Fruit fly (Drosophila melanogaster) whole organism, embryonic: ENCODE measurements around the gene Ir87a.

Experiments used
- ATbp ChIP-seq: fragments of 200-800 bp; sonication (Bioruptor generic); optimal IDR thresholded peaks from 2 replicates; lab custom pipeline; 2017; ENCODE audit warnings: missing biosample characterization, mild to moderate bottlenecking, missing genetic modification characterization, missing genetic modification reagents
- Atf-2 ChIP-seq: fragments of 200-800 bp; sonication (Bioruptor generic); optimal IDR thresholded peaks from 2 replicates; lab custom pipeline; 2016; ENCODE audit warnings: missing biosample characterization, missing genetic modification characterization
- CG10267 ChIP-seq: fragments of 200-800 bp; sonication (Bioruptor generic); optimal IDR thresholded peaks from 2 replicates; lab custom pipeline; 2018; ENCODE audit warnings: missing biosample characterization, mild to moderate bottlenecking, missing genetic modification characterization, moderate library complexity
- CG13123 ChIP-seq: fragments of 200-800 bp; sonication (Bioruptor generic); optimal IDR thresholded peaks from 2 replicates; lab custom pipeline; 2016; ENCODE audit warnings: missing biosample characterization, missing genetic modification characterization
- CG14441 ChIP-seq: fragments of 200-800 bp; sonication (Bioruptor generic); IDR thresholded peaks from 2 replicates; pipeline ENCODE4 v1.3.6; 2022; ENCODE audit warnings: missing biosample characterization, missing genetic modification characterization
- CG14710 ChIP-seq: fragments of 200-800 bp; sonication (Bioruptor generic); optimal IDR thresholded peaks from 3 replicates; lab custom pipeline; 2019; ENCODE audit warnings: missing biosample characterization, mild to moderate bottlenecking, missing genetic modification characterization, moderate library complexity
- CG14860 ChIP-seq: fragments of 200-800 bp; sonication (Bioruptor generic); IDR thresholded peaks from 3 replicates; pipeline ENCODE4 v1.3.6; 2022; ENCODE audit warnings: missing biosample characterization, missing genetic modification characterization; ENCODE audit not compliant: partially characterized antibody
- CG15514 ChIP-seq: fragments of 200-800 bp; sonication (Bioruptor generic); optimal IDR thresholded peaks from 3 replicates; lab custom pipeline; 2017; ENCODE audit warnings: missing biosample characterization, missing genetic modification characterization, mild to moderate bottlenecking, moderate library complexity, missing genetic modification reagents
- CG1792 ChIP-seq: fragments of 200-800 bp; sonication (Bioruptor generic); optimal IDR thresholded peaks from 2 replicates; lab custom pipeline; 2016; ENCODE audit warnings: missing biosample characterization, missing genetic modification characterization
- CG1832 ChIP-seq: fragments of 200-800 bp; sonication (Bioruptor generic); optimal IDR thresholded peaks from 2 replicates; lab custom pipeline; 2017; ENCODE audit warnings: missing biosample characterization, mild to moderate bottlenecking, missing genetic modification characterization, inconsistent platforms
- CG31224 ChIP-seq: fragments of 200-800 bp; sonication (Bioruptor generic); IDR thresholded peaks from 2 replicates; pipeline ENCODE4 v1.3.6; 2022; ENCODE audit warnings: missing biosample characterization, missing genetic modification characterization
- CG31441 ChIP-seq: fragments of 200-800 bp; sonication (Bioruptor generic); IDR thresholded peaks from 2 replicates; pipeline ENCODE4 v1.3.6; 2022; ENCODE audit warnings: missing biosample characterization, missing genetic modification characterization
- CG4404 ChIP-seq: fragments of 200-800 bp; sonication (Bioruptor generic); IDR thresholded peaks from 2 replicates; pipeline ENCODE4 v1.3.6; 2022; ENCODE audit warnings: missing biosample characterization, missing genetic modification characterization
- CG6272 ChIP-seq: fragments of 200-800 bp; sonication (Bioruptor generic); IDR thresholded peaks from 2 replicates; pipeline ENCODE4 v1.3.6; 2022; ENCODE audit warnings: missing biosample characterization, missing genetic modification characterization
- CG6854 ChIP-seq: fragments of 200-800 bp; sonication (Bioruptor generic); optimal IDR thresholded peaks from 3 replicates; lab custom pipeline; 2017; ENCODE audit warnings: missing biosample characterization, mild to moderate bottlenecking, missing genetic modification characterization
- CG7745 ChIP-seq: fragments of 200-800 bp; sonication (Bioruptor generic); optimal IDR thresholded peaks from 2 replicates; lab custom pipeline; 2018; ENCODE audit warnings: missing biosample characterization, mild to moderate bottlenecking, missing genetic modification characterization, moderate library complexity
- CkIIα-i1 ChIP-seq: fragments of 200-800 bp; sonication (Bioruptor generic); IDR thresholded peaks from 2 replicates; pipeline ENCODE4 v1.3.6; 2022; ENCODE audit warnings: missing biosample characterization, missing genetic modification characterization
- CrebB ChIP-seq: fragments of 200-800 bp; sonication (Bioruptor generic); optimal IDR thresholded peaks from 3 replicates; lab custom pipeline; 2018; ENCODE audit warnings: missing biosample characterization, mild to moderate bottlenecking, missing genetic modification characterization
- Dip3 ChIP-seq: fragments of 200-800 bp; sonication (Bioruptor generic); optimal IDR thresholded peaks from 3 replicates; lab custom pipeline; 2016; ENCODE audit warnings: missing biosample characterization, missing genetic modification characterization
- Doc2 ChIP-seq: fragments of 200-800 bp; sonication (Bioruptor generic); IDR thresholded peaks from 2 replicates; pipeline ENCODE4 v1.3.6; 2022; ENCODE audit warnings: missing biosample characterization, missing genetic modification characterization
- Doc3 ChIP-seq: fragments of 200-800 bp; sonication (Bioruptor generic); IDR thresholded peaks from 3 replicates; pipeline ENCODE4 v1.3.6; 2022; ENCODE audit warnings: missing biosample characterization, missing genetic modification characterization; ENCODE audit not compliant: partially characterized antibody
- ERR ChIP-seq: fragments of 200-800 bp; sonication (Bioruptor generic); optimal IDR thresholded peaks from 2 replicates; lab custom pipeline; 2016; ENCODE audit warnings: missing biosample characterization, missing genetic modification characterization
- HLHmδ ChIP-seq: fragments of 200-800 bp; sonication (Bioruptor generic); optimal IDR thresholded peaks from 2 replicates; lab custom pipeline; 2018; ENCODE audit warnings: missing biosample characterization, mild to moderate bottlenecking, missing genetic modification characterization, moderate library complexity
- HmgZ ChIP-seq: fragments of 200-800 bp; sonication (Bioruptor generic); optimal IDR thresholded peaks from 2 replicates; lab custom pipeline; 2018; ENCODE audit warnings: missing biosample characterization, mild to moderate bottlenecking, missing genetic modification characterization
- Hmx ChIP-seq: fragments of 200-800 bp; sonication (Bioruptor generic); optimal IDR thresholded peaks from 2 replicates; lab custom pipeline; 2016; ENCODE audit warnings: missing biosample characterization, missing genetic modification characterization
- Hr39 ChIP-seq: fragments of >200 bp; optimal IDR thresholded peaks from 2 replicates; lab custom pipeline; 2017
- Hr51 ChIP-seq, 2 experiments: fragments of 200-800 bp; sonication (Bioruptor generic); optimal IDR thresholded peaks; 2 replicates in 1 of 2; 3 replicates in 1 of 2; lab custom pipeline; 2016 to 2018; ENCODE audit warnings: missing biosample characterization in 2 of 2, missing genetic modification characterization in 2 of 2, mild to moderate bottlenecking in 1 of 2, moderate library complexity in 1 of 2
- Jarid2 ChIP-seq: fragments of 200-800 bp; sonication (Bioruptor generic); optimal IDR thresholded peaks from 3 replicates; lab custom pipeline; 2017; ENCODE audit warnings: mild to moderate bottlenecking, missing biosample characterization, missing genetic modification reagents, missing genetic modification characterization
- Lpt ChIP-seq: fragments of >200 bp; optimal IDR thresholded peaks from 2 replicates; lab custom pipeline; 2018; ENCODE audit warnings: missing biosample characterization, missing genetic modification characterization
- MBD-R2 ChIP-seq: fragments of 200-800 bp; sonication (Bioruptor generic); IDR thresholded peaks from 2 replicates; pipeline ENCODE4 v1.3.6; 2022; ENCODE audit warnings: missing biosample characterization, missing genetic modification characterization
- Oaz ChIP-seq: fragments of 200-800 bp; sonication (Bioruptor generic); IDR thresholded peaks from 2 replicates; pipeline ENCODE4 v1.3.6; 2022; ENCODE audit warnings: missing biosample characterization, missing genetic modification characterization
- Pdp1 ChIP-seq, 2 experiments: fragments of 200-800 bp; sonication (Bioruptor generic); optimal IDR thresholded peaks; 3 replicates each; lab custom pipeline; 2016; ENCODE audit warnings: missing biosample characterization in 2 of 2, missing genetic modification characterization in 2 of 2, mild to moderate bottlenecking in 1 of 2, moderate library complexity in 1 of 2
- Sry-β ChIP-seq: fragments of 200-800 bp; sonication (Bioruptor generic); optimal IDR thresholded peaks from 2 replicates; lab custom pipeline; 2018; ENCODE audit warnings: missing biosample characterization, mild to moderate bottlenecking, missing genetic modification characterization, moderate library complexity
- ab ChIP-seq: fragments of 200-800 bp; sonication (Bioruptor generic); optimal IDR thresholded peaks from 2 replicates; lab custom pipeline; 2016; ENCODE audit warnings: missing biosample characterization, missing genetic modification characterization
- amos ChIP-seq: fragments of 200-800 bp; sonication (Bioruptor generic); IDR thresholded peaks from 2 replicates; pipeline ENCODE4 v1.3.6; 2022; ENCODE audit warnings: missing biosample characterization, missing genetic modification characterization; ENCODE audit not compliant: partially characterized antibody
- bab2 ChIP-seq: fragments of 200-800 bp; sonication (Bioruptor generic); optimal IDR thresholded peaks from 2 replicates; lab custom pipeline; 2016; ENCODE audit warnings: missing biosample characterization, missing genetic modification characterization
- emc ChIP-seq: fragments of 200-800 bp; sonication (Bioruptor generic); optimal IDR thresholded peaks from 2 replicates; lab custom pipeline; 2016; ENCODE audit warnings: missing biosample characterization, missing genetic modification characterization
- gcm ChIP-seq: fragments of 200-800 bp; sonication (Bioruptor generic); optimal IDR thresholded peaks from 2 replicates; lab custom pipeline; 2019; ENCODE audit warnings: missing biosample characterization, mild to moderate bottlenecking, missing genetic modification characterization, moderate library complexity
- grau ChIP-seq: fragments of 200-800 bp; optimal IDR thresholded peaks from 3 replicates; lab custom pipeline; 2019; ENCODE audit warnings: missing biosample characterization, mild to moderate bottlenecking, missing genetic modification characterization, moderate library complexity
- her ChIP-seq: fragments of 200-800 bp; sonication (Bioruptor generic); optimal IDR thresholded peaks from 2 replicates; lab custom pipeline; 2016; ENCODE audit warnings: missing biosample characterization, missing genetic modification characterization
- inv ChIP-seq: fragments of 200-800 bp; sonication (Bioruptor generic); IDR thresholded peaks from 2 replicates; pipeline ENCODE4 v1.3.6; 2022; ENCODE audit warnings: missing biosample characterization, missing genetic modification characterization; ENCODE audit not compliant: partially characterized antibody
- luna ChIP-seq: fragments of 200-800 bp; sonication (Bioruptor generic); optimal IDR thresholded peaks from 2 replicates; lab custom pipeline; 2016; ENCODE audit warnings: missing biosample characterization, missing genetic modification characterization
- pfk ChIP-seq: fragments of 200-800 bp; sonication (Bioruptor generic); optimal IDR thresholded peaks from 2 replicates; lab custom pipeline; 2018; ENCODE audit warnings: missing biosample characterization, mild to moderate bottlenecking, missing genetic modification characterization, moderate library complexity
- pnt ChIP-seq: fragments of 200-800 bp; sonication (Bioruptor generic); optimal IDR thresholded peaks from 3 replicates; lab custom pipeline; 2016; ENCODE audit warnings: missing biosample characterization, missing genetic modification characterization
- pum ChIP-seq: fragments of 200-800 bp; sonication (Bioruptor generic); optimal IDR thresholded peaks from 2 replicates; lab custom pipeline; 2016; ENCODE audit warnings: missing biosample characterization, missing genetic modification characterization
- sens-2 ChIP-seq: fragments of 200-800 bp; sonication (Bioruptor generic); IDR thresholded peaks from 2 replicates; pipeline ENCODE4 v1.3.6; 2022; ENCODE audit warnings: missing biosample characterization, missing genetic modification characterization
- sima ChIP-seq: fragments of 200-800 bp; sonication (Bioruptor generic); optimal IDR thresholded peaks from 2 replicates; lab custom pipeline; 2016; ENCODE audit warnings: missing biosample characterization, missing genetic modification characterization
- stwl ChIP-seq: fragments of 200-800 bp; sonication (Bioruptor generic); optimal IDR thresholded peaks from 3 replicates; lab custom pipeline; 2018; ENCODE audit warnings: missing biosample characterization, mild to moderate bottlenecking, missing genetic modification characterization, moderate library complexity
- toy ChIP-seq: fragments of 200-800 bp; sonication (Bioruptor generic); IDR thresholded peaks from 2 replicates; pipeline ENCODE4 v1.3.6; 2022; ENCODE audit warnings: missing biosample characterization, missing genetic modification characterization
- usp ChIP-seq: fragments of >200 bp; optimal IDR thresholded peaks from 2 replicates; lab custom pipeline; 2017; ENCODE audit warnings: missing biosample characterization, missing genetic modification characterization

Gene Ir87a

DNA sequence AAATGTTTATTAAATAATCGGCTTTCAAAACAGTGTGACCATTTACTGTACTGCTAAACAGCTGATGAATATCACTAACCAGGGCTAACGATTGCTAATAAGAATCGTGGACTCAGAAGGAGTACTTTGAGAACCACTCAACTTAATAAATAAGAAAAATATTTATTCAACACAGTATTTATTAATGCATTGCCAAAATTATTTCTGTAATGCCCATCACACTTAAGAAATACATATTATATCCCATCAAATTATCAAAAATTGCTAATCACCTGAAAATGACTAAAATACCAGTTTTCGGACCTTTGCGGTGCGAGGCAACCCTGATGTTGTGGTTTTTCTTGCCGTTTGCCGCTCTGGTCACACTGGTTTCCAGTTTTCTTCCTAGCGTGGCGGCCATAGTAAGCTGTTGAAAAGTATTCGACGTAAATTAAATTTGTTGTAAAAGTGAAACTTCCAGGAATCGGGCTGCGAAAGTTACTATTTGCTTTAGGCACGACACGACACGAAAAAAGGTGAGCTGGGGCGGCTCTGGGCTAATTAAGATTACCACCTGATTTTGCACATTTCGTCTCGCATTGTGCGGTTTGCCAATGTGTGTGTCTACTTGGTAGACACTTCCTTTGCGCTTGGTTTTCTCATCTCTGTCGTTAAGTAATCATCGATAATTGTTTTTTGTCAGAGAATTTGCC is 38.2 kb upstream of the Ir87a start, which contains the start of the genes mRpS21 and Droj2 (continued):
- TF ChIP-seq CG13123 (GFP tag; lab: Kevin White, UChicago), result no peak
- TF ChIP-seq Lpt (GFP tag; lab: Kevin White, UChicago), result no peak
- TF ChIP-seq CG31441 (GFP tag; lab: Robert Waterston, UW), result peak; percentile 69
- no peak for TF ChIP-seq CG7745 (tag; lab: Kevin White, UChicago)
- no peak for TF ChIP-seq sens-2 (GFP tag; lab: Robert Waterston, UW)
- no peak for TF ChIP-seq emc (GFP tag; lab: Kevin White, UChicago)
- peak; percentile 14; the same call in 1 of the 2 replicates for TF ChIP-seq CG14441 (GFP tag; lab: Robert Waterston, UW)
- no peak for TF ChIP-seq her
- TF ChIP-seq stwl (tag; lab: Kevin White, UChicago), result peak; percentile 84
- no peak for TF ChIP-seq HLHmδ
- TF ChIP-seq Dip3 (GFP tag; lab: Kevin White, UChicago), result peak; percentile 44
- no peak for TF ChIP-seq CG1832
- TF ChIP-seq Pdp1 (GFP tag; optimal IDR thresholded peaks at IDR 0.05; lab: Kevin White, UChicago), result peak; percentile 38 to 78
- TF ChIP-seq pfk, result no peak
- no peak for TF ChIP-seq gcm (GFP tag; lab: Kevin White, UChicago)
- no peak for TF ChIP-seq sima (GFP tag; lab: Kevin White, UChicago)
- TF ChIP-seq HmgZ (tag; lab: Kevin White, UChicago), result peak; percentile 66
- TF ChIP-seq CG15514 (GFP tag; lab: Kevin White, UChicago), result peak; percentile 98
- peak; percentile 42 to 51 for TF ChIP-seq Hr51 (GFP tag; optimal IDR thresholded peaks at IDR 0.05; lab: Kevin White, UChicago)
- TF ChIP-seq ab (GFP tag; lab: Kevin White, UChicago), result peak; percentile 25
- TF ChIP-seq pum (GFP tag; lab: Kevin White, UChicago), result peak; percentile 17
- peak; percentile 88 for TF ChIP-seq MBD-R2 (GFP tag; lab: Robert Waterston, UW)
- TF ChIP-seq CkIIα-i1, result no peak
- TF ChIP-seq Hr39 (lab: Kevin White, UChicago), result no peak
- no peak for TF ChIP-seq Sry-β (GFP tag; lab: Kevin White, UChicago)
- TF ChIP-seq CG10267, result peak; percentile 60
- no peak for TF ChIP-seq Oaz (GFP tag; lab: Robert Waterston, UW)
- no peak for TF ChIP-seq CG1792 (GFP tag; lab: Kevin White, UChicago)
- TF ChIP-seq CG14710 (tag; lab: Kevin White, UChicago), result peak; percentile 87
- peak; percentile 17 for TF ChIP-seq CrebB (tag; lab: Kevin White, UChicago)
- TF ChIP-seq grau (tag; lab: Kevin White, UChicago), result peak; percentile 67
- TF ChIP-seq Doc2, result no peak
- TF ChIP-seq toy (GFP tag; lab: Robert Waterston, UW), result no peak
- peak; percentile 30; the same call in 1 of the 2 replicates for TF ChIP-seq CG6272
- TF ChIP-seq CG4404, result no peak
- TF ChIP-seq inv (GFP tag; lab: Robert Waterston, UW), result 0 out of 2 replicates have a peak, but pooled peaks have one; percentile 5
- TF ChIP-seq bab2 (GFP tag; lab: Kevin White, UChicago), result no peak
- TF ChIP-seq ATbp (GFP tag; lab: Kevin White, UChicago), result no peak
- peak; percentile 29 for TF ChIP-seq Jarid2
- no peak for TF ChIP-seq Hmx (GFP tag; lab: Kevin White, UChicago)
- no peak for TF ChIP-seq Doc3 (GFP tag; lab: Robert Waterston, UW)
- TF ChIP-seq pnt (GFP tag; lab: Kevin White, UChicago), result no peak
- no peak for TF ChIP-seq usp (GFP tag; lab: Kevin White, UChicago)
- TF ChIP-seq CG31224 (GFP tag; lab: Robert Waterston, UW), result peak; percentile 35; the same call in 1 of the 2 replicates
- TF ChIP-seq amos (GFP tag; lab: Robert Waterston, UW), result peak; percentile 28; the same call in 1 of the 2 replicates
- TF ChIP-seq CG14860 (GFP tag; lab: Robert Waterston, UW), result no peak
- TF ChIP-seq ERR (GFP tag; lab: Kevin White, UChicago), result no peak
- no peak for TF ChIP-seq CG6854 (GFP tag; lab: Kevin White, UChicago)
- no peak for TF ChIP-seq luna
- TF ChIP-seq Atf-2, result no peak
